Worm (Caenorhabditis elegans) whole organism, L2 larva: ENCODE results near the gene R12B2.6.

Source experiments
- R02D3.7 ChIP-seq: fragments of 150-350 bp; optimal IDR thresholded peaks from 2 replicates; lab custom pipeline; 2014; ENCODE audit warnings: missing biosample characterization, missing genetic modification characterization
- ama-1 ChIP-seq: fragments of 150-350 bp; optimal IDR thresholded peaks from 2 replicates; lab custom pipeline; 2018; ENCODE audit warnings: inconsistent platforms
- elt-3 ChIP-seq: sonication (generic microtip); optimal IDR thresholded peaks from 2 replicates; lab custom pipeline; 2017; ENCODE audit warnings: missing biosample characterization, missing genetic modification characterization
- lin-13 ChIP-seq: fragments of 150-350 bp; optimal IDR thresholded peaks from 2 replicates; lab custom pipeline; 2014; ENCODE audit warnings: missing biosample characterization, missing genetic modification reagents, missing genetic modification characterization
- nhr-25 ChIP-seq: fragments of 150-350 bp; sonication (generic microtip); optimal IDR thresholded peaks from 3 replicates; lab custom pipeline; 2014; ENCODE audit warnings: missing biosample characterization, missing genetic modification characterization
- nhr-77 ChIP-seq: fragments of 150-350 bp; optimal IDR thresholded peaks from 2 replicates; lab custom pipeline; 2014; ENCODE audit warnings: missing biosample characterization, missing genetic modification characterization
- unc-62 ChIP-seq: fragments of 150-350 bp; optimal IDR thresholded peaks from 2 replicates; lab custom pipeline; 2014; ENCODE audit warnings: missing biosample characterization, missing genetic modification reagents, missing genetic modification characterization
- ztf-11 ChIP-seq: sonication (generic microtip); optimal IDR thresholded peaks from 2 replicates; lab custom pipeline; 2017; ENCODE audit warnings: missing biosample characterization, missing genetic modification characterization

- no peak for TF ChIP-seq lin-13
- no peak for TF ChIP-seq elt-3 (tag; lab: Kevin White, UChicago)
- TF ChIP-seq R02D3.7 (tag; lab: Kevin White, UChicago), result no peak
- TF ChIP-seq unc-62, result no peak
- no peak for TF ChIP-seq nhr-77 (tag; lab: Kevin White, UChicago)
- no peak for TF ChIP-seq nhr-25 (tag; lab: Kevin White, UChicago)
- no peak for TF ChIP-seq ama-1 (lab: Kevin White, UChicago)
- no peak for TF ChIP-seq ztf-11 (tag; lab: Kevin White, UChicago)
Measured at ce11 chrIII:5883517-5883916, 49.6 kb upstream of the R12B2.6 start.
